Worm (Caenorhabditis elegans) whole organism, L4 larva: Measurements from ENCODE around the gene clc-19.

Source experiments
- F26F4.8 ChIP-seq: fragments of 200-800 bp; sonication (Bioruptor generic); conservative IDR thresholded peaks from 2 replicates; pipeline ENCODE4 v1.3.6; 2022; ENCODE audit warnings: missing genetic modification characterization, missing compliant biosample characterization
- F37D6.2 ChIP-seq: sonication (generic microtip); optimal IDR thresholded peaks from 2 replicates; lab custom pipeline; 2016; ENCODE audit warnings: mild to moderate bottlenecking, missing genetic modification characterization, missing compliant biosample characterization
- T20F7.1 ChIP-seq: fragments of 200-800 bp; sonication (Bioruptor generic); optimal IDR thresholded peaks from 2 replicates; lab custom pipeline; 2018; ENCODE audit warnings: mild to moderate bottlenecking, missing genetic modification characterization, missing compliant biosample characterization
- T26A8.4 ChIP-seq: fragments of 200-800 bp; sonication (Bioruptor generic); IDR thresholded peaks from 2 replicates; pipeline ENCODE4 v1.3.6; 2022; ENCODE audit warnings: missing genetic modification characterization, missing compliant biosample characterization
- Y48G9A.11 ChIP-seq: fragments of 200-800 bp; sonication (Bioruptor generic); IDR thresholded peaks from 2 replicates; pipeline ENCODE4 v1.3.6; 2022; ENCODE audit warnings: missing genetic modification reagents, missing genetic modification characterization, missing compliant biosample characterization
- ZK337.2 ChIP-seq: fragments of 200-800 bp; sonication (Bioruptor generic); IDR thresholded peaks from 2 replicates; pipeline ENCODE4 v1.3.6; 2022; ENCODE audit warnings: missing genetic modification reagents, missing genetic modification characterization, missing compliant biosample characterization
- aly-2 ChIP-seq: sonication (generic microtip); optimal IDR thresholded peaks from 2 replicates; lab custom pipeline; 2018; ENCODE audit warnings: missing biosample characterization, missing genetic modification characterization
- arid-1 ChIP-seq: fragments of 200-800 bp; sonication (Bioruptor generic); conservative IDR thresholded peaks from 2 replicates; pipeline ENCODE4 v1.3.6; 2022; ENCODE audit warnings: missing genetic modification reagents, missing genetic modification characterization, missing compliant biosample characterization
- ceh-20 ChIP-seq: fragments of 200-800 bp; sonication (Bioruptor generic); IDR thresholded peaks from 2 replicates; pipeline ENCODE4 v1.3.6; 2022; ENCODE audit warnings: missing genetic modification reagents, missing genetic modification characterization, missing compliant biosample characterization
- ceh-28 ChIP-seq: fragments of 150-350 bp; optimal IDR thresholded peaks from 2 replicates; lab custom pipeline; 2014; ENCODE audit warnings: missing biosample characterization, missing genetic modification reagents, missing genetic modification characterization
- ceh-62 ChIP-seq: sonication (generic microtip); optimal IDR thresholded peaks from 2 replicates; lab custom pipeline; 2017; ENCODE audit warnings: missing biosample characterization, missing genetic modification characterization
- daf-16 ChIP-seq, 3 experiments: sonication (generic microtip); optimal IDR thresholded peaks; 2 replicates each; lab custom pipeline; 2016 to 2017; ENCODE audit warnings: missing genetic modification characterization in 3 of 3, missing genetic modification reagents in 3 of 3, mild to moderate bottlenecking in 2 of 3, missing compliant biosample characterization in 2 of 3, missing biosample characterization in 1 of 3, moderate library complexity in 1 of 3
- daf-8 ChIP-seq: fragments of 200-800 bp; sonication (Bioruptor generic); IDR thresholded peaks from 2 replicates; pipeline ENCODE4 v1.3.6; 2022; ENCODE audit warnings: missing genetic modification characterization, missing compliant biosample characterization
- dmd-6 ChIP-seq: fragments of 200-800 bp; sonication (Bioruptor generic); IDR thresholded peaks from 2 replicates; pipeline ENCODE4 v1.3.6; 2022; ENCODE audit warnings: missing genetic modification reagents, missing genetic modification characterization, missing compliant biosample characterization
- dpl-1 ChIP-seq: fragments of 150-350 bp; optimal IDR thresholded peaks from 2 replicates; lab custom pipeline; 2014; ENCODE audit warnings: missing biosample characterization, missing genetic modification reagents, missing genetic modification characterization
- duxl-1 ChIP-seq: sonication (generic microtip); optimal IDR thresholded peaks from 2 replicates; lab custom pipeline; 2016; ENCODE audit warnings: mild to moderate bottlenecking, missing genetic modification characterization, moderate library complexity, missing compliant biosample characterization; ENCODE audit not compliant: poor library complexity
- dve-1 ChIP-seq: sonication (generic microtip); optimal IDR thresholded peaks from 2 replicates; lab custom pipeline; 2017; ENCODE audit warnings: antibody characterized with exemption, mild to moderate bottlenecking, missing genetic modification characterization, missing compliant biosample characterization; ENCODE audit not compliant: insufficient read depth
- egl-43 ChIP-seq: fragments of 200-800 bp; sonication (Bioruptor generic); IDR thresholded peaks from 2 replicates; pipeline ENCODE4 v1.3.6; 2022; ENCODE audit warnings: missing genetic modification reagents, missing genetic modification characterization, missing compliant biosample characterization
- fkh-10 ChIP-seq: fragments of 150-350 bp; optimal IDR thresholded peaks from 2 replicates; lab custom pipeline; 2014; ENCODE audit warnings: missing biosample characterization, missing genetic modification reagents, missing genetic modification characterization
- gei-8 ChIP-seq: fragments of 200-800 bp; sonication (Bioruptor generic); optimal IDR thresholded peaks from 2 replicates; lab custom pipeline; 2018; ENCODE audit warnings: mild to moderate bottlenecking, missing genetic modification characterization, missing compliant biosample characterization
- hlh-11 ChIP-seq: fragments of 200-800 bp; sonication (Bioruptor generic); optimal IDR thresholded peaks from 2 replicates; lab custom pipeline; 2018; ENCODE audit warnings: mild to moderate bottlenecking, missing genetic modification characterization, missing compliant biosample characterization
- hlh-30 ChIP-seq: sonication (generic microtip); optimal IDR thresholded peaks from 2 replicates; lab custom pipeline; 2017; ENCODE audit warnings: antibody characterized with exemption, mild to moderate bottlenecking, missing genetic modification characterization, missing compliant biosample characterization; ENCODE audit not compliant: insufficient read depth
- hmg-1.1 ChIP-seq: fragments of 200-800 bp; sonication (Bioruptor generic); IDR thresholded peaks from 2 replicates; pipeline ENCODE4 v1.3.6; 2022; ENCODE audit warnings: missing genetic modification reagents, missing genetic modification characterization, missing compliant biosample characterization
- jun-1 ChIP-seq: fragments of 150-350 bp; optimal IDR thresholded peaks from 2 replicates; lab custom pipeline; 2014; ENCODE audit warnings: missing biosample characterization, missing genetic modification reagents, missing genetic modification characterization
- lim-7 ChIP-seq: fragments of 200-800 bp; sonication (Bioruptor generic); IDR thresholded peaks from 2 replicates; pipeline ENCODE4 v1.3.6; 2022; ENCODE audit warnings: missing genetic modification characterization, missing compliant biosample characterization
- lin-29 ChIP-seq: fragments of 200-800 bp; sonication (Bioruptor generic); IDR thresholded peaks from 2 replicates; pipeline ENCODE4 v1.3.6; 2022; ENCODE audit warnings: missing genetic modification reagents, missing genetic modification characterization, missing compliant biosample characterization
- lin-38 ChIP-seq: fragments of 200-800 bp; sonication (Bioruptor generic); IDR thresholded peaks from 2 replicates; pipeline ENCODE4 v1.3.6; 2022; ENCODE audit warnings: missing genetic modification reagents, missing genetic modification characterization, missing compliant biosample characterization
- lsy-2 ChIP-seq, 2 experiments: fragments of 150-350 bp in 1 of 2; sonication (generic microtip) in 1 of 2; optimal IDR thresholded peaks; 2 replicates each; lab custom pipeline; 2014 to 2017; ENCODE audit warnings: missing biosample characterization in 2 of 2, missing genetic modification characterization in 2 of 2
- mdt-29 ChIP-seq: fragments of 200-800 bp; sonication (Bioruptor generic); IDR thresholded peaks from 2 replicates; pipeline ENCODE4 v1.3.6; 2022; ENCODE audit warnings: missing genetic modification reagents, missing genetic modification characterization, missing compliant biosample characterization
- mep-1 ChIP-seq: fragments of 150-350 bp; sonication (generic microtip); optimal IDR thresholded peaks from 3 replicates; lab custom pipeline; 2014; ENCODE audit warnings: missing biosample characterization, missing genetic modification characterization
- mes-2 ChIP-seq: sonication (generic microtip); optimal IDR thresholded peaks from 2 replicates; lab custom pipeline; 2016; ENCODE audit warnings: missing genotype, mild to moderate bottlenecking, missing genetic modification characterization, missing compliant biosample characterization; ENCODE audit not compliant: poor library complexity, severe bottlenecking
- mxl-3 ChIP-seq: fragments of 200-800 bp; sonication (Bioruptor generic); optimal IDR thresholded peaks from 2 replicates; lab custom pipeline; 2018; ENCODE audit warnings: mild to moderate bottlenecking, missing genetic modification characterization, missing compliant biosample characterization
- nhr-10 ChIP-seq: fragments of 150-350 bp; optimal IDR thresholded peaks from 2 replicates; lab custom pipeline; 2014; ENCODE audit warnings: missing biosample characterization, missing genetic modification characterization
- nhr-102 ChIP-seq: sonication (generic microtip); optimal IDR thresholded peaks from 2 replicates; lab custom pipeline; 2016; ENCODE audit warnings: mild to moderate bottlenecking, missing genetic modification characterization, moderate library complexity, missing compliant biosample characterization
- nhr-11 ChIP-seq: fragments of 150-350 bp; optimal IDR thresholded peaks from 2 replicates; lab custom pipeline; 2014; ENCODE audit warnings: missing biosample characterization, missing genetic modification characterization
- nhr-42 ChIP-seq: fragments of 200-800 bp; sonication (Bioruptor generic); IDR thresholded peaks from 2 replicates; pipeline ENCODE4 v1.3.6; 2022; ENCODE audit warnings: missing genetic modification characterization, missing compliant biosample characterization
- nhr-48 ChIP-seq: sonication (generic microtip); optimal IDR thresholded peaks from 2 replicates; lab custom pipeline; 2016; ENCODE audit warnings: mild to moderate bottlenecking, missing genetic modification characterization, missing compliant biosample characterization
- php-3 ChIP-seq: fragments of 200-800 bp; sonication (Bioruptor generic); IDR thresholded peaks from 2 replicates; pipeline ENCODE4 v1.3.6; 2022; ENCODE audit warnings: missing genetic modification reagents, missing genetic modification characterization, missing compliant biosample characterization
- set-16 ChIP-seq: fragments of 200-800 bp; sonication (Bioruptor generic); IDR thresholded peaks from 2 replicates; pipeline ENCODE4 v1.3.6; 2022; ENCODE audit warnings: missing genetic modification reagents, missing genetic modification characterization, missing compliant biosample characterization
- snpc-1.2 ChIP-seq: fragments of 200-800 bp; sonication (Bioruptor generic); IDR thresholded peaks from 2 replicates; pipeline ENCODE4 v1.3.6; 2022; ENCODE audit warnings: missing genetic modification reagents, missing genetic modification characterization, missing compliant biosample characterization
- spr-1 ChIP-seq: sonication (generic microtip); optimal IDR thresholded peaks from 2 replicates; lab custom pipeline; 2016; ENCODE audit warnings: mild to moderate bottlenecking, missing genetic modification characterization, missing compliant biosample characterization
- spr-3 ChIP-seq: fragments of 200-800 bp; sonication (Bioruptor generic); optimal IDR thresholded peaks from 2 replicates; lab custom pipeline; 2018; ENCODE audit warnings: mild to moderate bottlenecking, missing genetic modification characterization, missing compliant biosample characterization
- unc-130 ChIP-seq: sonication (generic microtip); optimal IDR thresholded peaks from 2 replicates; lab custom pipeline; 2016; ENCODE audit warnings: missing genetic modification reagents, missing genetic modification characterization, missing compliant biosample characterization
- unc-62 ChIP-seq, 3 experiments: fragments of 150-350 bp in 1 of 3; sonication (generic microtip); optimal IDR thresholded peaks in 2 of 3; peaks in 1 of 3; 1 replicate in 1 of 3; 2 replicates in 2 of 3; lab custom pipeline; 2014 to 2017; ENCODE audit warnings: missing biosample characterization in 3 of 3, missing genetic modification characterization in 3 of 3, missing genetic modification reagents in 3 of 3, missing genotype in 1 of 3
- zfp-3 ChIP-seq: fragments of 200-800 bp; sonication (Bioruptor generic); conservative IDR thresholded peaks from 2 replicates; pipeline ENCODE4 v1.3.6; 2022; ENCODE audit warnings: missing genetic modification reagents, missing genetic modification characterization, missing compliant biosample characterization
- ztf-11 ChIP-seq: fragments of 150-350 bp; optimal IDR thresholded peaks from 2 replicates; lab custom pipeline; 2014; ENCODE audit warnings: missing biosample characterization, missing genetic modification characterization
- ztf-7 ChIP-seq: fragments of 150-350 bp; optimal IDR thresholded peaks from 2 replicates; lab custom pipeline; 2014; ENCODE audit warnings: missing biosample characterization, missing genetic modification characterization

The clc-19 gene

DNA sequence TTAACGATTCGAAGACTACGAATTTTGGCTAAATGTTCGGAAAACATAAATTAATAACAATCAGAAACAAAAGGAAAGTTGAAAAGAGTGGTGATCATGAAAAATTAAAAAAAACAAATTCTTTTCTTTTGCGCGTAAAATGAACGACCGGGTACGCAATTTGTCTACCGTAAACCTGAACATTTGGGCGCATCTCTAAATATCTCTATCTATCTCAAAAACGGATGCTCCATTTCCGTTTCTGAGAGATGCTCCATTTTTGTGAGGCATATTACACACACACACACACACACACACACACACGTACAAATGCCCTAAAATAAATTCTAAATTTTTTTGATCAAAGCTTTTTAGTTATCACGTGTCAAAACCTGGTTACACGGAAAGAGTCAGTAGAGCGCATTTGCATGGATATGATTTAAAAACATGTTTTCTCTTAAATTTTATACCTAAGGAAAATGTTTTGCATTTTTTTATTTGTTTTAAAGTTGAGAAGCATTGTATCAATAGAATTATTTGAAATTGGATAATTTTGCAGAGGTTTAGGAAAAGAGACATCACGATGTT lies 15.7 kb upstream of the clc-19 start:
- no peak for TF ChIP-seq nhr-10 (tag; lab: Kevin White, UChicago)
- peak; percentile 50 for TF ChIP-seq hlh-30 (tag; lab: Kevin White, UChicago)
- TF ChIP-seq daf-16 (GFP tag; optimal IDR thresholded peaks at IDR 0.05; lab: Kevin White, UChicago) = no peak
- TF ChIP-seq daf-16 (tag; optimal IDR thresholded peaks at IDR 0.05; lab: Kevin White, UChicago) = peak; percentile 26
- TF ChIP-seq lsy-2 (tag; optimal IDR thresholded peaks at IDR 0.05; lab: Kevin White, UChicago) = peak in 1 of 2 experiments; percentile 52
- TF ChIP-seq duxl-1 = no peak
- peak; percentile 44 for TF ChIP-seq lin-38 (GFP tag; lab: Robert Waterston, UW)
- TF ChIP-seq F26F4.8 (GFP tag; lab: Robert Waterston, UW) = no peak
- TF ChIP-seq T20F7.1 = peak; percentile 23

ce11 chrIII:887874-888299 lies 14.5 kb upstream of the clc-19 start:
- peak; percentile 60 to 77 for TF ChIP-seq lsy-2 (tag; optimal IDR thresholded peaks at IDR 0.05; lab: Kevin White, UChicago)
- TF ChIP-seq nhr-11 (tag; lab: Kevin White, UChicago) = peak; percentile 60
- TF ChIP-seq egl-43 (GFP tag; lab: Robert Waterston, UW) = peak; percentile 76
- TF ChIP-seq ztf-7 (tag; lab: Kevin White, UChicago) = peak; percentile 7
- TF ChIP-seq Y48G9A.11 (GFP tag; lab: Robert Waterston, UW) = no peak
- TF ChIP-seq dve-1 (tag; lab: Kevin White, UChicago) = peak; percentile 71
- 0 out of 2 replicates have a peak, but pooled peaks have one; percentile 20 for TF ChIP-seq arid-1 (GFP tag; lab: Robert Waterston, UW)
- TF ChIP-seq T26A8.4 (GFP tag; lab: Robert Waterston, UW) = peak; percentile 62
- TF ChIP-seq php-3 (GFP tag; lab: Robert Waterston, UW) = 0 out of 2 replicates have a peak, but pooled peaks have one; percentile 40
- TF ChIP-seq ceh-20 (GFP tag; lab: Robert Waterston, UW) = peak; percentile 23; the same call in 1 of the 2 replicates
- no peak for TF ChIP-seq nhr-102
- no peak for TF ChIP-seq ztf-11 (tag; lab: Kevin White, UChicago)
- TF ChIP-seq unc-130 = no peak
- TF ChIP-seq spr-1 (tag; lab: Kevin White, UChicago) = peak; percentile 41
- TF ChIP-seq nhr-42 (GFP tag; lab: Robert Waterston, UW) = no peak
- TF ChIP-seq aly-2 (tag; lab: Kevin White, UChicago) = no peak
- peak; percentile 80 for TF ChIP-seq hlh-11 (tag; lab: Kevin White, UChicago)
- TF ChIP-seq spr-3 (GFP tag; lab: Kevin White, UChicago) = no peak
- TF ChIP-seq snpc-1.2 = peak; percentile 48; the same call in 1 of the 2 replicates
- no peak for TF ChIP-seq jun-1 (tag; lab: Kevin White, UChicago)
- peak; percentile 77 for TF ChIP-seq dmd-6 (GFP tag; lab: Robert Waterston, UW)
- TF ChIP-seq hmg-1.1 = peak; percentile 86
- TF ChIP-seq F37D6.2 (tag; lab: Kevin White, UChicago) = peak; percentile 70
- no peak for TF ChIP-seq lin-29 (GFP tag; lab: Robert Waterston, UW)
- peak; percentile 54 for TF ChIP-seq set-16 (GFP tag; lab: Robert Waterston, UW)
- peak; percentile 21 for TF ChIP-seq mes-2 (tag; lab: Kevin White, UChicago)
- TF ChIP-seq lim-7 (GFP tag; lab: Robert Waterston, UW) = no peak
- TF ChIP-seq mdt-29 (GFP tag; lab: Robert Waterston, UW) = no peak
- peak; percentile 92 for TF ChIP-seq fkh-10 (GFP tag; lab: Kevin White, UChicago)
- TF ChIP-seq zfp-3 = no peak
- TF ChIP-seq lin-38 (GFP tag; lab: Robert Waterston, UW) = peak; percentile 50; the same call in 1 of the 2 replicates
- TF ChIP-seq ZK337.2 = no peak
- TF ChIP-seq gei-8 (GFP tag; lab: Kevin White, UChicago) = no peak
- TF ChIP-seq ceh-28 = peak; percentile 84
- peak; percentile 83 for TF ChIP-seq mep-1
- TF ChIP-seq unc-62 (GFP tag; optimal IDR thresholded peaks at IDR 0.05 in 1 of 2; lab: Kevin White, UChicago) = no peak
- TF ChIP-seq unc-62 (tag; optimal IDR thresholded peaks at IDR 0.05; lab: Kevin White, UChicago) = no peak
- no peak for TF ChIP-seq daf-8 (GFP tag; lab: Robert Waterston, UW)
- TF ChIP-seq dpl-1 (GFP tag; lab: Kevin White, UChicago) = peak; percentile 26
- TF ChIP-seq ceh-62 (tag; lab: Kevin White, UChicago) = no peak
- peak; percentile 88 for TF ChIP-seq mxl-3 (GFP tag; lab: Kevin White, UChicago)
- TF ChIP-seq nhr-48 (tag; lab: Kevin White, UChicago) = no peak
